In genomic region chr2L:2486851-2487250, dm6 we compare ENCODE assay signal across 4 fruit fly cellular contexts.
TF ChIP-seq lines count a peak whose summit lies in the region.

No protein-coding gene starts in this region.

- no peak for TF ChIP-seq CTCF in whole organism, embryonic (GFP tag; optimal IDR thresholded peaks at IDR 0.05; lab: Kevin White, UChicago)

TF ChIP-seq in whole organism, embryonic, 481 proteins besides CTCF, POLR2A, EP300 and RAD21 (continues in another document):
- TF ChIP-seq Blimp-1 (GFP tag; optimal IDR thresholded peaks at IDR 0.05; lab: Kevin White, UChicago) (peak; percentile 13), zfh1 (GFP tag; IDR thresholded peaks at IDR 0.05; lab: Robert Waterston, UW) (0 out of 3 replicates have a peak, but pooled peaks have one; percentile 8), Stat92E (GFP tag; optimal IDR thresholded peaks at IDR 0.05; lab: Kevin White, UChicago) (no peak), dmrt11E (tag; optimal IDR thresholded peaks at IDR 0.05; lab: Kevin White, UChicago) (peak; percentile 53), onecut (GFP tag; IDR thresholded peaks at IDR 0.05; lab: Robert Waterston, UW) (no peak), CG11504 (tag; optimal IDR thresholded peaks at IDR 0.05; lab: Kevin White, UChicago) (peak; percentile 16), lola (GFP tag; optimal IDR thresholded peaks at IDR 0.05; lab: Kevin White, UChicago) (peak in 1 of 3 experiments; percentile 38), CG10267 (tag; optimal IDR thresholded peaks at IDR 0.05; lab: Kevin White, UChicago) (peak; percentile 16), zen (tag; optimal IDR thresholded peaks at IDR 0.05; lab: Kevin White, UChicago) (no peak), dmrt99B (tag; optimal IDR thresholded peaks at IDR 0.05; lab: Kevin White, UChicago) (peak; percentile 14), fd96Cb (tag; optimal IDR thresholded peaks at IDR 0.05; lab: Kevin White, UChicago) (peak; percentile 18), Sin3A (optimal IDR thresholded peaks at IDR 0.05; lab: Kevin White, UChicago) (no peak), CG3065 (GFP tag; optimal IDR thresholded peaks at IDR 0.05; lab: Kevin White, UChicago) (no peak), sna (GFP tag; IDR thresholded peaks at IDR 0.05; lab: Robert Waterston, UW; ENCODE audit: partially characterized antibody) (no peak), CG7839 (tag; optimal IDR thresholded peaks at IDR 0.05; lab: Kevin White, UChicago) (peak; percentile 1), row (GFP tag; IDR thresholded peaks at IDR 0.05; lab: Robert Waterston, UW) (0 out of 3 replicates have a peak, but pooled peaks have one; percentile 17), bsh (GFP tag; optimal IDR thresholded peaks at IDR 0.05; lab: Kevin White, UChicago) (peak; percentile 33 to 57), Xrp1 (GFP tag; IDR thresholded peaks at IDR 0.05; lab: Robert Waterston, UW) (peak; percentile 54; the same call in 1 of the 2 replicates), nom (GFP tag; optimal IDR thresholded peaks at IDR 0.05; lab: Kevin White, UChicago) (peak; percentile 58), Sox102F (GFP tag; optimal IDR thresholded peaks at IDR 0.05; lab: Kevin White, UChicago) (peak; percentile 14), Abd-B (GFP tag; optimal IDR thresholded peaks at IDR 0.05; lab: Kevin White, UChicago) (peak; percentile 19)

TF ChIP-seq in whole organism, prepupa, 60 proteins besides CTCF, POLR2A, EP300 and RAD21 (continues in another document):
- peak; percentile 80 for TF ChIP-seq spab (GFP tag; optimal IDR thresholded peaks at IDR 0.05; lab: Kevin White, UChicago)
- peak; percentile 87 for TF ChIP-seq Eip75B (GFP tag; optimal IDR thresholded peaks at IDR 0.05; lab: Kevin White, UChicago)
- peak; percentile 41 for TF ChIP-seq CG6854 (GFP tag; optimal IDR thresholded peaks at IDR 0.05; lab: Kevin White, UChicago)
- peak; percentile 79 for TF ChIP-seq CG10669 (GFP tag; optimal IDR thresholded peaks at IDR 0.05; lab: Kevin White, UChicago)
- peak; percentile 84 for TF ChIP-seq Smox (GFP tag; optimal IDR thresholded peaks at IDR 0.05; lab: Kevin White, UChicago)
- peak; percentile 64 for TF ChIP-seq CG4318 (GFP tag; optimal IDR thresholded peaks at IDR 0.05; lab: Kevin White, UChicago)
- peak; percentile 97 for TF ChIP-seq Eip78C (GFP tag; lab: Kevin White, UChicago)
- peak; percentile 62 for TF ChIP-seq CG16779 (tag; optimal IDR thresholded peaks at IDR 0.05; lab: Kevin White, UChicago)
- TF ChIP-seq CG6808 (GFP tag; optimal IDR thresholded peaks at IDR 0.05; lab: Kevin White, UChicago) = peak; percentile 84
- TF ChIP-seq salr (GFP tag; optimal IDR thresholded peaks at IDR 0.05; lab: Kevin White, UChicago) = peak; percentile 65 to 69
- TF ChIP-seq acj6 (GFP tag; optimal IDR thresholded peaks at IDR 0.05; lab: Kevin White, UChicago) = peak; percentile 83
- peak; percentile 85 for TF ChIP-seq topi (GFP tag; optimal IDR thresholded peaks at IDR 0.05; lab: Kevin White, UChicago)
- peak; percentile 9 for TF ChIP-seq fd85E (GFP tag; optimal IDR thresholded peaks at IDR 0.05; lab: Kevin White, UChicago)
- peak; percentile 60 for TF ChIP-seq CG11902 (GFP tag; optimal IDR thresholded peaks at IDR 0.05; lab: Kevin White, UChicago)
- peak; percentile 47 for TF ChIP-seq Gug (GFP tag; IDR thresholded peaks at IDR 0.05; lab: Robert Waterston, UW)
- peak; percentile 83 for TF ChIP-seq OdsH (GFP tag; optimal IDR thresholded peaks at IDR 0.05; lab: Kevin White, UChicago)
- TF ChIP-seq Hr38 (GFP tag; optimal IDR thresholded peaks at IDR 0.05; lab: Kevin White, UChicago) = no peak
- peak; percentile 72 for TF ChIP-seq CG1621 (tag; optimal IDR thresholded peaks at IDR 0.05; lab: Kevin White, UChicago)
- TF ChIP-seq CG8632 (GFP tag; optimal IDR thresholded peaks at IDR 0.05; lab: Kevin White, UChicago) = peak; percentile 70
- peak; percentile 37; the same call in 1 of the 3 replicates for TF ChIP-seq eg (GFP tag; IDR thresholded peaks at IDR 0.05; lab: Robert Waterston, UW)
- peak; percentile 85 for TF ChIP-seq CG3032 (tag; optimal IDR thresholded peaks at IDR 0.05; lab: Kevin White, UChicago)
- peak; percentile 83 for TF ChIP-seq vri (GFP tag; optimal IDR thresholded peaks at IDR 0.05; lab: Kevin White, UChicago)
- TF ChIP-seq CG32006 (GFP tag; optimal IDR thresholded peaks at IDR 0.05; lab: Kevin White, UChicago) = peak; percentile 77
- peak; percentile 82 for TF ChIP-seq achi (GFP tag; optimal IDR thresholded peaks at IDR 0.05; lab: Kevin White, UChicago)

TF ChIP-seq in whole organism, pupa, 21 proteins besides CTCF, POLR2A, EP300 and RAD21:
- TF ChIP-seq Ets98B (GFP tag; IDR thresholded peaks at IDR 0.05; lab: Robert Waterston, UW) = peak; percentile 35
- peak; percentile 81 for TF ChIP-seq CG34367 (tag; optimal IDR thresholded peaks at IDR 0.05; lab: Kevin White, UChicago)
- TF ChIP-seq CG17806 (tag; optimal IDR thresholded peaks at IDR 0.05; lab: Kevin White, UChicago) = peak; percentile 88
- TF ChIP-seq gl (tag; optimal IDR thresholded peaks at IDR 0.05; lab: Kevin White, UChicago) = peak; percentile 73
- TF ChIP-seq rn (GFP tag; IDR thresholded peaks at IDR 0.05; lab: Robert Waterston, UW) = no peak
- TF ChIP-seq CG13204 (GFP tag; optimal IDR thresholded peaks at IDR 0.05; lab: Kevin White, UChicago) = peak; percentile 36
- TF ChIP-seq CG14655 (GFP tag; optimal IDR thresholded peaks at IDR 0.05; lab: Kevin White, UChicago) = peak; percentile 84
- TF ChIP-seq D1 (tag; optimal IDR thresholded peaks at IDR 0.05; lab: Kevin White, UChicago) = peak; percentile 50
- TF ChIP-seq CG12605 (GFP tag; IDR thresholded peaks at IDR 0.05; lab: Robert Waterston, UW) = peak; percentile 67
- peak; percentile 87 for TF ChIP-seq CG9948 (tag; optimal IDR thresholded peaks at IDR 0.05; lab: Kevin White, UChicago)
- peak; percentile 80 for TF ChIP-seq Pif1A (GFP tag; optimal IDR thresholded peaks at IDR 0.05; lab: Kevin White, UChicago)
- peak; percentile 60; the same call in 2 of the 3 replicates for TF ChIP-seq fd96Ca (GFP tag; IDR thresholded peaks at IDR 0.05; lab: Robert Waterston, UW)
- peak; percentile 78 for TF ChIP-seq CG8301 (tag; optimal IDR thresholded peaks at IDR 0.05; lab: Kevin White, UChicago)
- TF ChIP-seq Pif1B (GFP tag; optimal IDR thresholded peaks at IDR 0.05; lab: Kevin White, UChicago) = peak; percentile 81
- TF ChIP-seq CG10348 (GFP tag; IDR thresholded peaks at IDR 0.05; lab: Robert Waterston, UW) = no peak
- TF ChIP-seq CG4496 (GFP tag; IDR thresholded peaks at IDR 0.05; lab: Robert Waterston, UW) = peak; percentile 72; the same call in 2 of the 3 replicates
- peak; percentile 61 for TF ChIP-seq Snoo (tag; optimal IDR thresholded peaks at IDR 0.05; lab: Kevin White, UChicago)
- TF ChIP-seq EcR (GFP tag; optimal IDR thresholded peaks at IDR 0.05; lab: Kevin White, UChicago) = no peak
- peak; percentile 80 for TF ChIP-seq CG15710 (tag; optimal IDR thresholded peaks at IDR 0.05; lab: Kevin White, UChicago)
- no peak for TF ChIP-seq CG32121 (GFP tag; IDR thresholded peaks at IDR 0.05; lab: Robert Waterston, UW)
- peak; percentile 87 for TF ChIP-seq CG8159 (tag; optimal IDR thresholded peaks at IDR 0.05; lab: Kevin White, UChicago)

TF ChIP-seq in whole organism, wandering third instar larva, 38 proteins besides CTCF, POLR2A, EP300 and RAD21 (continues in another document):
- no peak for TF ChIP-seq GATAd (GFP tag; optimal IDR thresholded peaks at IDR 0.05; lab: Kevin White, UChicago)
- peak in 1 of 2 experiments; percentile 88 for TF ChIP-seq foxo (GFP tag; optimal IDR thresholded peaks at IDR 0.05; lab: Kevin White, UChicago)
- TF ChIP-seq CrebA (GFP tag; optimal IDR thresholded peaks at IDR 0.05; lab: Kevin White, UChicago; ENCODE audit: borderline replicate concordance) = peak; percentile 17
- no peak for TF ChIP-seq usp (GFP tag; optimal IDR thresholded peaks at IDR 0.05; lab: Kevin White, UChicago)
- TF ChIP-seq Sp1 (GFP tag; optimal IDR thresholded peaks at IDR 0.05; lab: Kevin White, UChicago) = peak; percentile 84
- peak; percentile 84 for TF ChIP-seq br (GFP tag; optimal IDR thresholded peaks at IDR 0.05; lab: Kevin White, UChicago)
- TF ChIP-seq Hnf4 (GFP tag; optimal IDR thresholded peaks at IDR 0.05; lab: Kevin White, UChicago) = peak; percentile 76
- no peak for TF ChIP-seq N (GFP tag; optimal IDR thresholded peaks at IDR 0.05; lab: Kevin White, UChicago)
- peak; percentile 84 for TF ChIP-seq HLH106 (tag; optimal IDR thresholded peaks at IDR 0.05; lab: Kevin White, UChicago)
- no peak for TF ChIP-seq Abd-B (GFP tag; optimal IDR thresholded peaks at IDR 0.05; lab: Kevin White, UChicago)
- TF ChIP-seq Jra (GFP tag; optimal IDR thresholded peaks at IDR 0.05; lab: Kevin White, UChicago) = peak; percentile 34
- no peak for TF ChIP-seq sv (GFP tag; optimal IDR thresholded peaks at IDR 0.05; lab: Kevin White, UChicago)
- TF ChIP-seq rgr (GFP tag; optimal IDR thresholded peaks at IDR 0.05; lab: Kevin White, UChicago) = peak; percentile 83
- TF ChIP-seq h (GFP tag; optimal IDR thresholded peaks at IDR 0.05; lab: Kevin White, UChicago) = peak; percentile 90
- peak; percentile 40 for TF ChIP-seq Rel (GFP tag; optimal IDR thresholded peaks at IDR 0.05; lab: Kevin White, UChicago)
- TF ChIP-seq Rel (tag; optimal IDR thresholded peaks at IDR 0.05; lab: Kevin White, UChicago) = peak; percentile 33
- TF ChIP-seq jim (GFP tag; optimal IDR thresholded peaks at IDR 0.05; lab: Kevin White, UChicago) = no peak
- no peak for TF ChIP-seq Vsx2 (GFP tag; optimal IDR thresholded peaks at IDR 0.05; lab: Kevin White, UChicago; ENCODE audit: partially characterized antibody)
- TF ChIP-seq woc (GFP tag; optimal IDR thresholded peaks at IDR 0.05; lab: Kevin White, UChicago) = peak; percentile 84
- no peak for TF ChIP-seq Mio (GFP tag; optimal IDR thresholded peaks at IDR 0.05; lab: Kevin White, UChicago)
- no peak for TF ChIP-seq Myc (optimal IDR thresholded peaks at IDR 0.05; lab: Kevin White, UChicago)
- TF ChIP-seq pan (optimal IDR thresholded peaks at IDR 0.05; lab: Kevin White, UChicago) = no peak
- TF ChIP-seq sage (GFP tag; optimal IDR thresholded peaks at IDR 0.05; lab: Kevin White, UChicago) = peak; percentile 77
- TF ChIP-seq dl (GFP tag; optimal IDR thresholded peaks at IDR 0.05; lab: Kevin White, UChicago; ENCODE audit: insufficient read depth in 1 of 2, partially characterized antibody in 2 of 2) = no peak
- TF ChIP-seq dmrt93B (GFP tag; optimal IDR thresholded peaks at IDR 0.05; lab: Kevin White, UChicago) = peak; percentile 65
- peak; percentile 83 for TF ChIP-seq OdsH (GFP tag; optimal IDR thresholded peaks at IDR 0.05; lab: Kevin White, UChicago)
- TF ChIP-seq Dif (GFP tag; optimal IDR thresholded peaks at IDR 0.05; lab: Kevin White, UChicago; ENCODE audit: partially characterized antibody) = no peak
- TF ChIP-seq Dfd (GFP tag; optimal IDR thresholded peaks at IDR 0.05; lab: Kevin White, UChicago) = no peak
- TF ChIP-seq fru (GFP tag; optimal IDR thresholded peaks at IDR 0.05; lab: Kevin White, UChicago) = peak; percentile 90
- TF ChIP-seq Hr78 (GFP tag; optimal IDR thresholded peaks at IDR 0.05; lab: Kevin White, UChicago) = no peak
- peak; percentile 3 for TF ChIP-seq dsf (GFP tag; optimal IDR thresholded peaks at IDR 0.05; lab: Kevin White, UChicago; ENCODE audit: borderline replicate concordance)

Comparison
In these comparisons a context has a peak if more than half of its experiments do, and no peak if none do; other contexts are left out.
1. Of the 7 proteins assayed by ChIP-seq in both whole organism, embryonic and whole organism, prepupa: peak only in whole organism, embryonic: none; only in whole organism, prepupa: CG16779, CG6854, Gug, Hr39 and Lpt; in both: Blimp-1 and Sox102F; in neither: 0.